Worm (Caenorhabditis elegans) whole organism, late embryonic: Measurements from ENCODE around the gene cutl-2.
"Not testable (repeated sequence)": the region's sequence is repeated elsewhere in the genome, so short reads cannot be mapped to it uniquely, and the experiment has no call there.

Source experiments
- F13H6.1 ChIP-seq: sonication (generic microtip); optimal IDR thresholded peaks from 2 replicates; lab custom pipeline; 2016; ENCODE audit warnings: missing genetic modification characterization, missing compliant biosample characterization
- K09A11.1 ChIP-seq: sonication (generic microtip); optimal IDR thresholded peaks from 2 replicates; lab custom pipeline; 2017; ENCODE audit warnings: antibody characterized with exemption, mild to moderate bottlenecking, missing genetic modification characterization, missing compliant biosample characterization; ENCODE audit not compliant: insufficient read depth
- T23F11.4 ChIP-seq: fragments of 200-800 bp; sonication (Bioruptor generic); optimal IDR thresholded peaks from 2 replicates; lab custom pipeline; 2018; ENCODE audit warnings: mild to moderate bottlenecking, missing genetic modification characterization, missing compliant biosample characterization
- Y22D7AL.16 ChIP-seq: sonication (generic microtip); optimal IDR thresholded peaks from 2 replicates; lab custom pipeline; 2016; ENCODE audit warnings: missing genetic modification characterization, missing compliant biosample characterization
- ceh-19 ChIP-seq: fragments of 200-800 bp; sonication (Bioruptor generic); optimal IDR thresholded peaks from 2 replicates; lab custom pipeline; 2018; ENCODE audit warnings: mild to moderate bottlenecking, missing genetic modification characterization, missing compliant biosample characterization
- ceh-22 ChIP-seq: sonication (generic microtip); optimal IDR thresholded peaks from 2 replicates; lab custom pipeline; 2017; ENCODE audit warnings: missing biosample characterization, missing genetic modification characterization
- ceh-31 ChIP-seq: sonication (generic microtip); optimal IDR thresholded peaks from 2 replicates; lab custom pipeline; 2016; ENCODE audit warnings: missing genetic modification characterization, missing compliant biosample characterization
- ceh-45 ChIP-seq: fragments of 200-800 bp; sonication (Bioruptor generic); IDR thresholded peaks from 2 replicates; pipeline ENCODE4 v1.3.6; 2022; ENCODE audit warnings: missing genetic modification reagents, missing genetic modification characterization, missing compliant biosample characterization
- che-1 ChIP-seq: sonication (generic microtip); optimal IDR thresholded peaks from 2 replicates; lab custom pipeline; 2016; ENCODE audit warnings: mild to moderate bottlenecking, missing genetic modification characterization, missing compliant biosample characterization
- eyg-1 ChIP-seq: sonication (generic microtip); optimal IDR thresholded peaks from 2 replicates; lab custom pipeline; 2016; ENCODE audit warnings: missing genotype, missing genetic modification characterization, missing compliant biosample characterization
- fkh-10 ChIP-seq: fragments of 150-350 bp; optimal IDR thresholded peaks from 2 replicates; lab custom pipeline; 2014; ENCODE audit warnings: missing biosample characterization, missing genetic modification reagents, missing genetic modification characterization
- fkh-6 ChIP-seq: sonication (generic microtip); optimal IDR thresholded peaks from 2 replicates; lab custom pipeline; 2016; ENCODE audit warnings: missing genetic modification characterization, missing compliant biosample characterization
- gmeb-2 ChIP-seq: sonication (generic microtip); optimal IDR thresholded peaks from 2 replicates; lab custom pipeline; 2016; ENCODE audit warnings: missing genetic modification characterization, inconsistent platforms, missing compliant biosample characterization
- hlh-13 ChIP-seq: fragments of 200-800 bp; sonication (Bioruptor generic); optimal IDR thresholded peaks from 2 replicates; lab custom pipeline; 2018; ENCODE audit warnings: mild to moderate bottlenecking, missing genetic modification characterization, missing compliant biosample characterization
- hlh-15 ChIP-seq: sonication (generic microtip); optimal IDR thresholded peaks from 2 replicates; lab custom pipeline; 2016; ENCODE audit warnings: missing genetic modification characterization, missing compliant biosample characterization
- hlh-6 ChIP-seq: sonication (generic microtip); optimal IDR thresholded peaks from 2 replicates; lab custom pipeline; 2016; ENCODE audit warnings: missing genotype, missing genetic modification characterization, missing compliant biosample characterization
- lim-6 ChIP-seq: sonication (generic microtip); optimal IDR thresholded peaks from 2 replicates; lab custom pipeline; 2016; ENCODE audit warnings: missing genetic modification characterization, missing compliant biosample characterization
- lin-11 ChIP-seq: fragments of 200-800 bp; sonication (Bioruptor generic); optimal IDR thresholded peaks from 2 replicates; lab custom pipeline; 2018; ENCODE audit warnings: mild to moderate bottlenecking, missing genetic modification characterization, missing compliant biosample characterization
- madf-2 ChIP-seq: sonication (generic microtip); optimal IDR thresholded peaks from 2 replicates; lab custom pipeline; 2017; ENCODE audit warnings: missing genetic modification characterization, missing compliant biosample characterization
- mec-3 ChIP-seq: sonication (generic microtip); optimal IDR thresholded peaks from 2 replicates; lab custom pipeline; 2016; ENCODE audit warnings: borderline replicate concordance, missing genetic modification characterization, missing compliant biosample characterization
- nfya-1 ChIP-seq: sonication (generic microtip); optimal IDR thresholded peaks from 2 replicates; lab custom pipeline; 2017; ENCODE audit warnings: missing genetic modification characterization, mild to moderate bottlenecking, missing compliant biosample characterization, antibody characterized with exemption, moderate library complexity
- odd-2 ChIP-seq: sonication (generic microtip); optimal IDR thresholded peaks from 2 replicates; lab custom pipeline; 2017; ENCODE audit warnings: antibody characterized with exemption, mild to moderate bottlenecking, missing genetic modification characterization, missing compliant biosample characterization
- pat-9 ChIP-seq: fragments of 200-800 bp; sonication (Bioruptor generic); optimal IDR thresholded peaks from 2 replicates; lab custom pipeline; 2018; ENCODE audit warnings: mild to moderate bottlenecking, missing genetic modification characterization, moderate library complexity, missing compliant biosample characterization
- pros-1 ChIP-seq: fragments of 150-350 bp; optimal IDR thresholded peaks from 2 replicates; lab custom pipeline; 2014; ENCODE audit warnings: missing biosample characterization, missing genetic modification reagents, missing genetic modification characterization
- sdc-2 ChIP-seq: sonication (generic microtip); optimal IDR thresholded peaks from 2 replicates; lab custom pipeline; 2016; ENCODE audit warnings: missing genotype, missing genetic modification characterization, missing compliant biosample characterization
- sox-4 ChIP-seq: sonication (generic microtip); optimal IDR thresholded peaks from 2 replicates; lab custom pipeline; 2017; ENCODE audit warnings: mild to moderate bottlenecking, missing genetic modification characterization, inconsistent platforms, missing compliant biosample characterization
- syd-9 ChIP-seq: sonication (generic microtip); optimal IDR thresholded peaks from 2 replicates; lab custom pipeline; 2016; ENCODE audit warnings: mild to moderate bottlenecking, missing genetic modification characterization, moderate library complexity, missing compliant biosample characterization
- tbx-2 ChIP-seq: sonication (generic microtip); optimal IDR thresholded peaks from 2 replicates; lab custom pipeline; 2016; ENCODE audit warnings: missing genetic modification characterization, missing compliant biosample characterization
- tbx-7 ChIP-seq: sonication (generic microtip); optimal IDR thresholded peaks from 2 replicates; lab custom pipeline; 2016; ENCODE audit warnings: missing genotype, missing genetic modification characterization, missing compliant biosample characterization
- unc-3 ChIP-seq, 2 experiments: fragments of 200-800 bp in 1 of 2; sonication (Bioruptor generic) in 1 of 2; sonication (generic microtip) in 1 of 2; conservative IDR thresholded peaks in 1 of 2; optimal IDR thresholded peaks in 1 of 2; 2 replicates each; pipeline versions ENCODE4 v1.3.6 to Lab custom; 2016 to 2022; ENCODE audit warnings: missing compliant biosample characterization in 2 of 2, missing genetic modification characterization in 2 of 2, missing genetic modification reagents in 1 of 2
- unc-42 ChIP-seq: sonication (generic microtip); optimal IDR thresholded peaks from 2 replicates; lab custom pipeline; 2016; ENCODE audit warnings: missing genotype, missing genetic modification characterization, missing compliant biosample characterization
- unc-86 ChIP-seq: sonication (generic microtip); optimal IDR thresholded peaks from 2 replicates; lab custom pipeline; 2016; ENCODE audit warnings: missing genetic modification characterization, missing compliant biosample characterization
- zip-5 ChIP-seq: sonication (generic microtip); optimal IDR thresholded peaks from 2 replicates; lab custom pipeline; 2016; ENCODE audit warnings: missing genetic modification characterization, missing compliant biosample characterization

The cutl-2 gene

DNA sequence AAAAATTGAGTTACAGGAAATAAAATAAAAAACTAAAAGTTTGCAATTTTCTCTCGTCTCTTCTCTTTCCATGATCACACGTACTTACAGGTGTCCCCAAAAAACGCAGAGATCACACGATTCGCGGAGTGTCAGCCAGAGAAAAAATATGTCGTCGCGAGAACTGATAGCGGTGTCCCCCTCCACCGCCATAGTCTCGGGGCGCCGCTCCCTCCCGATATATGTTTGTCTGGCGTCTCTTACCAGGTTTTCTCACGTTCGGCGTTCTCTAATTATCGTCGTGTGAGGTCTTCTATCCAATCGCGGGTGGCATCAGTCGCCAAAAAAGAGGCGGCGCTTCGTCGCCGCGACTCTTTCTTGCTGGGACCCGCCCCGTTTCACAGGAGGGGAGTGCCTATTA, 7.3 kb upstream of the cutl-2 start, which contains the start of gene mab-3:
mab-3 (plus strand) TSS at position 328 of the 400 bp plus-strand sequence.
- TF ChIP-seq ceh-45 (GFP tag; lab: Robert Waterston, UW); T23F11.4; sox-4 (tag; lab: Kevin White, UChicago): not testable (repeated sequence)

- no peak for TF ChIP-seq tbx-2 (tag; lab: Kevin White, UChicago)
- TF ChIP-seq eyg-1 (tag; lab: Kevin White, UChicago): no peak
- TF ChIP-seq fkh-6 (tag; lab: Kevin White, UChicago): no peak
- TF ChIP-seq Y22D7AL.16 (tag; lab: Kevin White, UChicago): no peak
- TF ChIP-seq ceh-31 (tag; lab: Kevin White, UChicago): no peak
- TF ChIP-seq sdc-2: no peak
- TF ChIP-seq unc-42: no peak
- no peak for TF ChIP-seq sox-4 (tag; lab: Kevin White, UChicago)
- no peak for TF ChIP-seq tbx-7 (tag; lab: Kevin White, UChicago)
- no peak for TF ChIP-seq unc-3 (GFP tag; conservative IDR thresholded peaks at IDR 0.05; lab: Robert Waterston, UW)
- TF ChIP-seq unc-3 (tag; optimal IDR thresholded peaks at IDR 0.05; lab: Kevin White, UChicago): no peak
- no peak for TF ChIP-seq fkh-10
- TF ChIP-seq pat-9 (tag; lab: Kevin White, UChicago): no peak
- TF ChIP-seq syd-9 (tag; lab: Kevin White, UChicago): no peak
- no peak for TF ChIP-seq madf-2
- no peak for TF ChIP-seq nfya-1 (tag; lab: Kevin White, UChicago)
- no peak for TF ChIP-seq K09A11.1
- no peak for TF ChIP-seq zip-5
- TF ChIP-seq hlh-6: no peak
- TF ChIP-seq hlh-15: no peak
- TF ChIP-seq pros-1 (tag; lab: Kevin White, UChicago): no peak
Measured at ce11 chrII:9729866-9730265, 5.4 kb upstream of the cutl-2 start.

ce11 chrII:9729196-9729595, 4.7 kb upstream of the cutl-2 start:
- no peak for TF ChIP-seq fkh-10
- no peak for TF ChIP-seq unc-86 (tag; lab: Kevin White, UChicago)
- no peak for TF ChIP-seq lin-11
- TF ChIP-seq che-1 (tag; lab: Kevin White, UChicago): no peak
- no peak for TF ChIP-seq ceh-22 (tag; lab: Kevin White, UChicago)
- TF ChIP-seq, all 69 proteins: peak for 0

- TF ChIP-seq gmeb-2 (no peak), mec-3 (tag; lab: Kevin White, UChicago) (no peak), T23F11.4 (no peak), unc-86 (tag; lab: Kevin White, UChicago) (no peak)
Measured at ce11 chrII:9728506-9728905, 4.0 kb upstream of the cutl-2 start.

- TF ChIP-seq F13H6.1 (tag; lab: Kevin White, UChicago) (no peak), odd-2 (tag; lab: Kevin White, UChicago) (no peak), tbx-2 (tag; lab: Kevin White, UChicago) (no peak), ceh-22 (tag; lab: Kevin White, UChicago) (no peak), che-1 (tag; lab: Kevin White, UChicago) (no peak), hlh-13 (no peak), lim-6 (no peak), sox-4 (tag; lab: Kevin White, UChicago) (no peak), ceh-19 (GFP tag; lab: Kevin White, UChicago) (no peak)
Measured at ce11 chrII:9727192-9727699, 2.8 kb upstream of the cutl-2 start.
